Worm (Caenorhabditis elegans): ENCODE results near the gene col-170.

ce11 chrX:6318803-6319202 is 12.7 kb upstream of the col-170 start:
- no peak for TF ChIP-seq elt-2 (tag; optimal IDR thresholded peaks at IDR 0.05)
- TF ChIP-seq elt-1 (tag; optimal IDR thresholded peaks at IDR 0.05) = no peak
- no peak for TF ChIP-seq ztf-11 (tag; optimal IDR thresholded peaks at IDR 0.05)
- TF ChIP-seq ama-1 (optimal IDR thresholded peaks at IDR 0.05) = no peak
- no peak for TF ChIP-seq pha-4 (tag; optimal IDR thresholded peaks at IDR 0.05)
- TF ChIP-seq fos-1 (tag; optimal IDR thresholded peaks at IDR 0.05) = no peak
- no peak for TF ChIP-seq zag-1 (tag; optimal IDR thresholded peaks at IDR 0.05)
- no peak for TF ChIP-seq nhr-11 (tag; optimal IDR thresholded peaks at IDR 0.05)
- no peak for TF ChIP-seq ztf-4 (tag; optimal IDR thresholded peaks at IDR 0.05)
- no peak for TF ChIP-seq snpc-4 (tag; optimal IDR thresholded peaks at IDR 0.05)
- no peak for TF ChIP-seq sea-2 (GFP tag; optimal IDR thresholded peaks at IDR 0.05)
- no peak for TF ChIP-seq egl-27 (tag; optimal IDR thresholded peaks at IDR 0.05)
